Worm (Caenorhabditis elegans): ENCODE measurements around the gene rsp-4.

rsp-4 gene

ce11 chrII:5377467-5378238, 11.0 kb downstream of the rsp-4 start, which contains the start of gene prdx-2 (continued):
- no peak for TF ChIP-seq hlh-12 (tag; optimal IDR thresholded peaks at IDR 0.05)
- TF ChIP-seq Y95B8A.8 (GFP tag; IDR thresholded peaks at IDR 0.05), result peak; percentile 67; the same call in 1 of the 2 replicates
- TF ChIP-seq nfya-2 (GFP tag; IDR thresholded peaks at IDR 0.05), result no peak
- TF ChIP-seq ceh-91 (GFP tag; IDR thresholded peaks at IDR 0.05), result peak; percentile 94
- no peak for TF ChIP-seq die-1 (tag; optimal IDR thresholded peaks at IDR 0.05)
- 0 out of 2 replicates have a peak, but pooled peaks have one; percentile 4 for TF ChIP-seq ztf-28 (GFP tag; IDR thresholded peaks at IDR 0.05)
- TF ChIP-seq F55B11.4 (tag; optimal IDR thresholded peaks at IDR 0.05; ENCODE audit: borderline replicate concordance, insufficient read depth), result no peak
- TF ChIP-seq efl-1 (GFP tag; optimal IDR thresholded peaks at IDR 0.05), result peak; percentile 87
- peak; percentile 75 for TF ChIP-seq lin-54 (GFP tag; optimal IDR thresholded peaks at IDR 0.05)
- no peak for TF ChIP-seq nhr-90 (tag; optimal IDR thresholded peaks at IDR 0.05)
- TF ChIP-seq gei-17 (GFP tag; optimal IDR thresholded peaks at IDR 0.05), result no peak
- TF ChIP-seq atf-7 (tag; optimal IDR thresholded peaks at IDR 0.05), result no peak
- no peak for TF ChIP-seq Y79H2A.3 (GFP tag; conservative IDR thresholded peaks at IDR 0.05)
- 0 out of 2 replicates have a peak, but pooled peaks have one; percentile 51 for TF ChIP-seq nfyb-1 (GFP tag; IDR thresholded peaks at IDR 0.05)
- TF ChIP-seq ceh-100 (GFP tag; IDR thresholded peaks at IDR 0.05), result no peak
- TF ChIP-seq ztf-22 (GFP tag; optimal IDR thresholded peaks at IDR 0.05), result no peak
- TF ChIP-seq dox-1 (GFP tag; IDR thresholded peaks at IDR 0.05), result peak; percentile 82
- TF ChIP-seq fkh-3 (tag; optimal IDR thresholded peaks at IDR 0.05), result no peak
- TF ChIP-seq snpc-1.1 (tag; optimal IDR thresholded peaks at IDR 0.05; ENCODE audit: insufficient read depth), result no peak
- no peak for TF ChIP-seq F22D6.2 (tag; optimal IDR thresholded peaks at IDR 0.05)
- TF ChIP-seq unc-62 (GFP tag; optimal IDR thresholded peaks at IDR 0.05), result no peak
- TF ChIP-seq ZK185.1 (tag; optimal IDR thresholded peaks at IDR 0.05; ENCODE audit: poor library complexity, severe bottlenecking), result no peak
- peak; percentile 90 for TF ChIP-seq F33H1.4 (GFP tag; IDR thresholded peaks at IDR 0.05)
- TF ChIP-seq rpc-1 (optimal IDR thresholded peaks at IDR 0.05), result no peak
- no peak for TF ChIP-seq rpc-1 (tag; optimal IDR thresholded peaks at IDR 0.05)
- TF ChIP-seq nhr-120 (GFP tag; IDR thresholded peaks at IDR 0.05), result no peak
- no peak for TF ChIP-seq snpc-1.3 (tag; optimal IDR thresholded peaks at IDR 0.05; ENCODE audit: insufficient read depth)
- TF ChIP-seq lir-1 (GFP tag; conservative IDR thresholded peaks at IDR 0.05), result no peak; the same call in 1 of the 2 replicates
- TF ChIP-seq ztf-6 (GFP tag; IDR thresholded peaks at IDR 0.05), result no peak
- TF ChIP-seq dpl-1 (GFP tag; optimal IDR thresholded peaks at IDR 0.05), result peak; percentile 77
- no peak for TF ChIP-seq rec-8 (tag; optimal IDR thresholded peaks at IDR 0.05)
- no peak for TF ChIP-seq zfh-2 (GFP tag; conservative IDR thresholded peaks at IDR 0.05)
- TF ChIP-seq F10E7.11 (tag; optimal IDR thresholded peaks at IDR 0.05), result no peak
- no peak for TF ChIP-seq aptf-3 (GFP tag; IDR thresholded peaks at IDR 0.05)
- TF ChIP-seq tbp1 (GFP tag; optimal IDR thresholded peaks at IDR 0.05), result peak; percentile 59
- TF ChIP-seq mxl-1 (tag; optimal IDR thresholded peaks at IDR 0.05), result no peak
- no peak for TF ChIP-seq pha-4 (tag; optimal IDR thresholded peaks at IDR 0.05)
- TF ChIP-seq sptf-2 (GFP tag; optimal IDR thresholded peaks at IDR 0.05), result no peak
- TF ChIP-seq repo-1 (tag; optimal IDR thresholded peaks at IDR 0.05), result no peak
- TF ChIP-seq aptf-2 (GFP tag; conservative IDR thresholded peaks at IDR 0.05), result peak; percentile 37; the same call in 1 of the 2 replicates
- no peak for TF ChIP-seq lin-35 (GFP tag; optimal IDR thresholded peaks at IDR 0.05)

Data from whole organism, young adult.